Fruit fly (Drosophila melanogaster) whole organism, prepupa: ENCODE results near the gene CG7600.

Experiments used
- CG11294 ChIP-seq: fragments of 200-800 bp; sonication (Bioruptor generic); IDR thresholded peaks from 2 replicates; pipeline ENCODE4 v1.3.6; 2022; ENCODE audit warnings: missing biosample characterization, missing genetic modification characterization
- CG16779 ChIP-seq: fragments of 200-800 bp; sonication (Bioruptor generic); optimal IDR thresholded peaks from 3 replicates; lab custom pipeline; 2017; ENCODE audit warnings: missing biosample characterization, mild to moderate bottlenecking, missing genetic modification characterization

DNA sequence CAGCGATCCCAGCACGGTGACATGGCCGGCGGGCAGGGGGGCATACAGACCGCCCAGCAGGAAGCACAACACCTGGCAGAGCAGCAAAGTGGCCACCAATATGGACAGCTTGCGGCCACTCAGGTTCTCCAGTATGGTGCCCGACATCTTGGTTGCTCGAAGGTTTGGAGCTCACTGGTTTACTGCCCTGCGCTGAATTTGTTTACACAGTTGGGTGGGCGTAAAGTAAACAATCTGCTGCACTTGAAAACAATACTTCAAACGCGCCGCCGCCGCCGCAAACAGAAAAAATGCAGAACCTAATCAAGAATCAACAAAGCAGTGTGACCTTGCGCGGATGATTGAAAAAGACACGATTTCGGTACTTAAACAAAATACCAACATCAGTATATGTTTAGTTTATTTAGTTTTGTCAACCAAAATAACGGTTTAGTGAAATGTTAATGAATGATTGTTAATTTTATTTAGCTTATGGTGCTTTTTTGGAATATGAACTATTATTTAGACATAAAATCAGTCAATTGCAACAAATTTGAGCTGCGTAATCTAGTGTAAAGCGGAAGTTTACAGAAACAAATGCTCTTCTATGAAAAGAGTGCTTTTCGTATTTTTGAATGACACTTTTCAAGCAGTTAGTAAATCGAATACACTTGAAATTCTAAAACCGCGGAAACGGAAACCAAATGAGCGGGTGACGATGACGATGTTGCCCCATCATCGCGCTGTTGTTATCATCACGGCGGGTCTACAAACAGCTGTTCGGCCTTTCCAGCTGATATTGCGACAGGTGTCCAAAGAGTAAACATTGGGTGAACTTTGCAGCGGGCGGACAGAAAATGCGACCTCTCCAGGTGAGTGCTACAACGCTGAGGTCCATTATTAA, 41.0 kb upstream of the CG7600 start, which contains the start of the genes wls and Adck5:
- peak; percentile 34 for TF ChIP-seq CG16779 (tag; lab: Kevin White, UChicago)
- TF ChIP-seq CG11294 (GFP tag; lab: Robert Waterston, UW) = no peak
